Fruit fly (Drosophila melanogaster) whole organism, embryonic: Measurements from ENCODE around the gene CG33784.

Experiments
- Adf1 ChIP-seq: fragments of 200-800 bp; sonication (Bioruptor generic); IDR thresholded peaks from 2 replicates; pipeline ENCODE4 v1.3.6; 2022; ENCODE audit warnings: missing biosample characterization, missing genetic modification characterization
- Atf6 ChIP-seq: fragments of 200-800 bp; sonication (Bioruptor generic); IDR thresholded peaks from 2 replicates; pipeline ENCODE4 v1.3.6; 2022; ENCODE audit warnings: missing biosample characterization, missing genetic modification characterization
- Awh ChIP-seq: fragments of 200-800 bp; sonication (Bioruptor generic); IDR thresholded peaks from 2 replicates; pipeline ENCODE4, ENCODE4 v1.3.6; 2022; ENCODE audit warnings: missing biosample characterization, missing genetic modification characterization
- CG12236 ChIP-seq: fragments of 200-800 bp; sonication (Bioruptor generic); optimal IDR thresholded peaks from 2 replicates; lab custom pipeline; 2016; ENCODE audit warnings: missing biosample characterization, missing genetic modification characterization
- CG12659 ChIP-seq: fragments of 200-800 bp; sonication (Bioruptor generic); optimal IDR thresholded peaks from 3 replicates; lab custom pipeline; 2017; ENCODE audit warnings: mild to moderate bottlenecking, missing biosample characterization, missing genetic modification reagents, missing genetic modification characterization
- CG12769 ChIP-seq: fragments of 200-800 bp; sonication (Bioruptor generic); optimal IDR thresholded peaks from 2 replicates; lab custom pipeline; 2019; ENCODE audit warnings: missing biosample characterization, mild to moderate bottlenecking, missing genetic modification characterization, moderate library complexity
- CG15011 ChIP-seq: fragments of 200-800 bp; sonication (Bioruptor generic); optimal IDR thresholded peaks from 3 replicates; lab custom pipeline; 2018; ENCODE audit warnings: missing biosample characterization, mild to moderate bottlenecking, missing genetic modification characterization
- CG15269 ChIP-seq: fragments of 200-800 bp; sonication (Bioruptor generic); optimal IDR thresholded peaks from 2 replicates; lab custom pipeline; 2018; ENCODE audit warnings: missing biosample characterization, mild to moderate bottlenecking, missing genetic modification characterization, moderate library complexity
- CG16863 ChIP-seq: fragments of 200-800 bp; sonication (Bioruptor generic); optimal IDR thresholded peaks from 3 replicates; lab custom pipeline; 2016; ENCODE audit warnings: missing biosample characterization, missing genetic modification characterization
- CG17385 ChIP-seq: fragments of 200-800 bp; sonication (Bioruptor generic); optimal IDR thresholded peaks from 3 replicates; lab custom pipeline; 2018; ENCODE audit warnings: missing biosample characterization, mild to moderate bottlenecking, missing genetic modification characterization
- CG5245 ChIP-seq: fragments of 200-800 bp; sonication (Bioruptor generic); optimal IDR thresholded peaks from 3 replicates; lab custom pipeline; 2016; ENCODE audit warnings: missing biosample characterization, missing genetic modification characterization
- CG6254 ChIP-seq: fragments of 200-800 bp; sonication (Bioruptor generic); optimal IDR thresholded peaks from 3 replicates; lab custom pipeline; 2017; ENCODE audit warnings: mild to moderate bottlenecking, missing biosample characterization, missing genetic modification reagents, missing genetic modification characterization
- CG7271 ChIP-seq: fragments of 200-800 bp; sonication (Bioruptor generic); optimal IDR thresholded peaks from 2 replicates; lab custom pipeline; 2018; ENCODE audit warnings: missing biosample characterization, mild to moderate bottlenecking, missing genetic modification characterization, moderate library complexity
- CG8478 ChIP-seq: fragments of >200 bp; optimal IDR thresholded peaks from 2 replicates; lab custom pipeline; 2018
- CTCF ChIP-seq: fragments of 200-800 bp; sonication (Bioruptor generic); optimal IDR thresholded peaks from 2 replicates; lab custom pipeline; 2017; ENCODE audit warnings: missing biosample characterization, mild to moderate bottlenecking, missing genetic modification characterization, moderate library complexity
- Dref ChIP-seq: fragments of 200-800 bp; sonication (Bioruptor generic); IDR thresholded peaks from 2 replicates; pipeline ENCODE4 v1.3.6; 2022; ENCODE audit warnings: missing biosample characterization, missing genetic modification characterization
- Hr51 ChIP-seq, 2 experiments: fragments of 200-800 bp; sonication (Bioruptor generic); optimal IDR thresholded peaks; 2 replicates in 1 of 2; 3 replicates in 1 of 2; lab custom pipeline; 2016 to 2018; ENCODE audit warnings: missing biosample characterization in 2 of 2, missing genetic modification characterization in 2 of 2, mild to moderate bottlenecking in 1 of 2, moderate library complexity in 1 of 2
- Kr ChIP-seq: fragments of 200-800 bp; sonication (Bioruptor generic); optimal IDR thresholded peaks from 2 replicates; lab custom pipeline; 2017; ENCODE audit warnings: missing biosample characterization, mild to moderate bottlenecking, missing genetic modification characterization
- MESR4 ChIP-seq: fragments of 200-800 bp; sonication (Bioruptor generic); optimal IDR thresholded peaks from 2 replicates; lab custom pipeline; 2018; ENCODE audit warnings: missing biosample characterization, mild to moderate bottlenecking, missing genetic modification characterization, moderate library complexity
- Med ChIP-seq: fragments of 200-800 bp; sonication (Bioruptor generic); peaks from one replicate; lab custom pipeline; 2016; ENCODE audit warnings: missing biosample characterization, missing genetic modification characterization, mild to moderate bottlenecking, inconsistent platforms, moderate library complexity
- Myb ChIP-seq: fragments of 200-800 bp; sonication (Bioruptor generic); optimal IDR thresholded peaks from 2 replicates; lab custom pipeline; 2016; ENCODE audit warnings: missing biosample characterization, missing genetic modification characterization
- NC2α ChIP-seq: fragments of 200-800 bp; sonication (Bioruptor generic); optimal IDR thresholded peaks from 2 replicates; lab custom pipeline; 2016; ENCODE audit warnings: missing biosample characterization, missing genetic modification characterization
- Neu2 ChIP-seq: fragments of 200-800 bp; sonication (Bioruptor generic); optimal IDR thresholded peaks from 3 replicates; lab custom pipeline; 2016; ENCODE audit warnings: missing biosample characterization, missing genetic modification characterization, borderline replicate concordance
- Nf-YB ChIP-seq: fragments of 200-800 bp; sonication (Bioruptor generic); optimal IDR thresholded peaks from 3 replicates; lab custom pipeline; 2019; ENCODE audit warnings: missing biosample characterization, mild to moderate bottlenecking, missing genetic modification characterization, moderate library complexity
- Ptx1 ChIP-seq: fragments of 200-800 bp; sonication (Bioruptor generic); IDR thresholded peaks from 2 replicates; pipeline ENCODE4 v1.3.6; 2022; ENCODE audit warnings: missing biosample characterization, missing genetic modification characterization
- Six4 ChIP-seq: fragments of 200-800 bp; sonication (Bioruptor generic); optimal IDR thresholded peaks from 2 replicates; lab custom pipeline; 2016; ENCODE audit warnings: missing biosample characterization, missing genetic modification characterization
- cad ChIP-seq: fragments of >200 bp; optimal IDR thresholded peaks from 2 replicates; lab custom pipeline; 2017; ENCODE audit warnings: missing biosample characterization, missing genetic modification characterization
- cas ChIP-seq: fragments of 200-800 bp; sonication (Bioruptor generic); IDR thresholded peaks from 2 replicates; pipeline ENCODE4 v1.3.6; 2022; ENCODE audit warnings: missing biosample characterization, missing genetic modification characterization
- cg ChIP-seq: fragments of 200-800 bp; sonication (Bioruptor generic); optimal IDR thresholded peaks from 3 replicates; lab custom pipeline; 2019; ENCODE audit warnings: missing biosample characterization, mild to moderate bottlenecking, missing genetic modification characterization, moderate library complexity
- ci ChIP-seq: fragments of 200-800 bp; sonication (Bioruptor generic); IDR thresholded peaks from 3 replicates; pipeline ENCODE4 v1.3.6; 2022; ENCODE audit warnings: missing biosample characterization, missing genetic modification characterization
- crol ChIP-seq: fragments of 200-800 bp; sonication (Bioruptor generic); IDR thresholded peaks from 2 replicates; pipeline ENCODE4 v1.3.6; 2022; ENCODE audit warnings: missing biosample characterization, missing genetic modification characterization
- dan ChIP-seq: fragments of 200-800 bp; sonication (Bioruptor generic); IDR thresholded peaks from 2 replicates; pipeline ENCODE4 v1.3.6; 2022; ENCODE audit warnings: missing biosample characterization, missing genetic modification characterization
- hbn ChIP-seq: fragments of 200-800 bp; sonication (Bioruptor generic); IDR thresholded peaks from 2 replicates; pipeline ENCODE4 v1.3.6; 2022; ENCODE audit warnings: missing biosample characterization, missing genetic modification characterization; ENCODE audit not compliant: partially characterized antibody
- nerfin-2 ChIP-seq: fragments of 200-800 bp; sonication (Bioruptor generic); IDR thresholded peaks from 2 replicates; pipeline ENCODE4 v1.3.6; 2022; ENCODE audit warnings: missing biosample characterization, missing genetic modification characterization; ENCODE audit not compliant: partially characterized antibody
- otp ChIP-seq: fragments of 200-800 bp; sonication (Bioruptor generic); IDR thresholded peaks from 3 replicates; pipeline ENCODE4, ENCODE4 v1.3.6; 2022; ENCODE audit warnings: missing biosample characterization, missing genetic modification characterization
- pan ChIP-seq, 4 experiments: fragments of >200 bp in 3 of 4; fragments of 200-800 bp in 1 of 4; sonication (Bioruptor generic) in 1 of 4; optimal IDR thresholded peaks in 3 of 4; IDR thresholded peaks in 1 of 4; 2 replicates each; pipeline versions ENCODE4 v1.3.6 to Lab custom; 2017 to 2022; ENCODE audit warnings: missing biosample characterization in 2 of 4, missing genetic modification characterization in 2 of 4, mixed read lengths in 1 of 4
- peb ChIP-seq: fragments of 200-800 bp; sonication (Bioruptor generic); IDR thresholded peaks from 2 replicates; pipeline ENCODE4 v1.3.6; 2022; ENCODE audit warnings: missing biosample characterization, missing genetic modification characterization
- pros ChIP-seq: fragments of 200-800 bp; sonication (Bioruptor generic); optimal IDR thresholded peaks from 3 replicates; lab custom pipeline; 2019; ENCODE audit warnings: missing biosample characterization, mild to moderate bottlenecking, missing genetic modification characterization, moderate library complexity
- schlank ChIP-seq: fragments of 200-800 bp; sonication (Bioruptor generic); optimal IDR thresholded peaks from 2 replicates; lab custom pipeline; 2018; ENCODE audit warnings: missing biosample characterization, mild to moderate bottlenecking, missing genetic modification characterization
- sens ChIP-seq: fragments of 200-800 bp; sonication (Bioruptor generic); peaks from one replicate; lab custom pipeline; 2016; ENCODE audit warnings: missing biosample characterization, missing genetic modification characterization
- tgo ChIP-seq: fragments of 200-800 bp; sonication (Bioruptor generic); IDR thresholded peaks from 3 replicates; pipeline ENCODE4 v1.3.6; 2022; ENCODE audit warnings: missing biosample characterization, missing genetic modification characterization
- tin ChIP-seq: fragments of 200-800 bp; sonication (Bioruptor generic); optimal IDR thresholded peaks from 3 replicates; lab custom pipeline; 2016; ENCODE audit warnings: missing biosample characterization, missing genetic modification characterization
- ttk ChIP-seq: fragments of 200-800 bp; sonication (Bioruptor generic); IDR thresholded peaks from 2 replicates; pipeline ENCODE4 v2.1.2; 2022; ENCODE audit warnings: missing biosample characterization, missing genetic modification characterization
- vvl ChIP-seq: fragments of 200-800 bp; sonication (Bioruptor generic); IDR thresholded peaks from 2 replicates; pipeline ENCODE4 v1.3.6; 2022; ENCODE audit warnings: missing biosample characterization, missing genetic modification characterization
- wdn ChIP-seq: fragments of 200-800 bp; sonication (Bioruptor generic); IDR thresholded peaks from 2 replicates; pipeline ENCODE4 v1.3.6; 2022; ENCODE audit warnings: missing biosample characterization, missing genetic modification characterization
- z ChIP-seq: fragments of 200-800 bp; sonication (Bioruptor generic); IDR thresholded peaks from 3 replicates; pipeline ENCODE4 v1.3.6; 2022; ENCODE audit warnings: missing biosample characterization, missing genetic modification characterization
- zf30C ChIP-seq: fragments of 200-800 bp; sonication (Bioruptor generic); optimal IDR thresholded peaks from 3 replicates; lab custom pipeline; 2018; ENCODE audit warnings: missing biosample characterization, mild to moderate bottlenecking, missing genetic modification characterization

Gene CG33784

DNA sequence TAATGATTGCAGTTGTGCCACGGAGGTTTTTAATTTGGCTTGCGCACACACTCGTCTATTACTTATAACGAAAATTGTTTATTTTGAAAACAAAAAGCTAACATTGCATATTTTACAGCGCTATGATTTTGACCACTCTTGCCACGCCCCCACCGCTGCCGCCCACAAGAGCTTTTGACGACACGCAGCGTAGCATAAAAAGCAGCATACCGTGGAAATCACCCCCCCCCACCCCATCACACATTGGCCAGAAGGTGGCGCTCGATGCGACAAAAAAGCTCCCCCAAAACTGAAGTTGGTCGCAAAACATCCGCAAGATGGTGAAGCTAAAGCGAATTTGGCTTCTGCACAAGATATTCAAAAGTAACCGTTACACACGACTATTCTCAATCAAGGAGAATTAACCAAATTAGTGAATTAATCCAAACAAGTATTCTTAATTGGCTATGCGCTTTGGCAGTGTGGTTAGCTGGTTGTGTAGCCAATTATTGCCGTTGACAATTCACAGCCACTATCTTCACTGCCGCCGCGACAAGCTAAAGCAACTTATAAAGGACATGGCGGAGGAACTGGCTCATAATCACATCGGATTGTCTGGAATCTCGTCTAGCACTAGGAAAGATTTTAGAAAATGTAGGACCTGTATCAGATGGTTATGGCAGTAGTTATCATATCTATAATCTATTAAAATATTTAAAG lies 32.9 kb downstream of the CG33784 start (continued):
- TF ChIP-seq hbn (GFP tag; lab: Robert Waterston, UW) (0 out of 2 replicates have a peak, but pooled peaks have one; percentile 17), tgo (GFP tag; lab: Robert Waterston, UW) (peak; percentile 43; the same call in 1 of the 3 replicates), Adf1 (peak; percentile 32; the same call in 1 of the 2 replicates), Six4 (peak; percentile 33), tin (GFP tag; lab: Kevin White, UChicago) (peak; percentile 52), Dref (GFP tag; lab: Robert Waterston, UW) (no peak), Awh (GFP tag; lab: Robert Waterston, UW) (0 out of 2 replicates have a peak, but pooled peaks have one; percentile 16), CG16863 (GFP tag; lab: Kevin White, UChicago) (no peak), CG15011 (GFP tag; lab: Kevin White, UChicago) (no peak), dan (GFP tag; lab: Robert Waterston, UW) (no peak), pros (GFP tag; lab: Kevin White, UChicago) (no peak), CTCF (GFP tag; lab: Kevin White, UChicago) (peak; percentile 99), MESR4 (GFP tag; lab: Kevin White, UChicago) (no peak), Myb (GFP tag; lab: Kevin White, UChicago) (peak; percentile 99), CG12769 (tag; lab: Kevin White, UChicago) (peak; percentile 55), ci (GFP tag; lab: Robert Waterston, UW) (peak; percentile 81)

DNA sequence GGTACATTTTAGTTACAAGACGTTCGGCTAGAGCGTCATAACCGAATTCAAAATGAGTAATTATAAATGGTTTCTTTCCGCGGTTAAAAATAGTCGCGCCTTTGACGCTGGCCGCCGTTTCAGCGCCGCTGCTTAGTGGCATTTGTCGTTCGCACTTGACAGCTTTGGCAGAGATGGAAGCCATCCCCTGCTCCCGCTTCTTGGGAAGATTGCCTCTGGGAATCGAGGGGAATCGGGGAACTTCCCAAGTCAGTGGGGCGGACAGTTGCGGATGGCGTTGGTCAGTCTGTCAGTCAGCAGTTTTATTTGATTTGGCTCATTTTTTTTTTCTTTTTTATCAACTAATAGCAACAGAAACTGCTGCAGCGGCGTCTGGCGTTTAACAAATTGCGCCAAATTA lies 39.1 kb downstream of the CG33784 start:
- TF ChIP-seq NC2α: no peak
- no peak for TF ChIP-seq Hr51 (GFP tag; optimal IDR thresholded peaks at IDR 0.05; lab: Kevin White, UChicago)
- TF ChIP-seq CG8478 (lab: Kevin White, UChicago): no peak
- TF ChIP-seq Neu2 (GFP tag; lab: Kevin White, UChicago): no peak
- no peak for TF ChIP-seq Ptx1
- TF ChIP-seq CG12659: no peak
- no peak for TF ChIP-seq cas (GFP tag; lab: Robert Waterston, UW)
- TF ChIP-seq ci (GFP tag; lab: Robert Waterston, UW): 0 out of 3 replicates have a peak, but pooled peaks have one; percentile 15
- TF ChIP-seq CG7271: no peak
- 0 out of 2 replicates have a peak, but pooled peaks have one; percentile 22 for TF ChIP-seq crol
- TF ChIP-seq zf30C: no peak
- TF ChIP-seq sens (GFP tag; lab: Kevin White, UChicago): peak; percentile 64
- TF ChIP-seq peb (GFP tag; lab: Robert Waterston, UW): no peak
- no peak for TF ChIP-seq CG15269 (tag; lab: Kevin White, UChicago)
- no peak for TF ChIP-seq schlank (tag; lab: Kevin White, UChicago)
- TF ChIP-seq pan (optimal IDR thresholded peaks at IDR 0.05; lab: Kevin White, UChicago): no peak
- TF ChIP-seq pan (GFP tag; optimal IDR thresholded peaks at IDR 0.05 in 1 of 2, IDR thresholded peaks at IDR 0.05 in 1 of 2): no peak
- TF ChIP-seq CG12769 (tag; lab: Kevin White, UChicago): peak; percentile 58
- no peak for TF ChIP-seq cad (GFP tag; lab: Kevin White, UChicago)
- TF ChIP-seq, all 482 proteins: peak for 4

DNA sequence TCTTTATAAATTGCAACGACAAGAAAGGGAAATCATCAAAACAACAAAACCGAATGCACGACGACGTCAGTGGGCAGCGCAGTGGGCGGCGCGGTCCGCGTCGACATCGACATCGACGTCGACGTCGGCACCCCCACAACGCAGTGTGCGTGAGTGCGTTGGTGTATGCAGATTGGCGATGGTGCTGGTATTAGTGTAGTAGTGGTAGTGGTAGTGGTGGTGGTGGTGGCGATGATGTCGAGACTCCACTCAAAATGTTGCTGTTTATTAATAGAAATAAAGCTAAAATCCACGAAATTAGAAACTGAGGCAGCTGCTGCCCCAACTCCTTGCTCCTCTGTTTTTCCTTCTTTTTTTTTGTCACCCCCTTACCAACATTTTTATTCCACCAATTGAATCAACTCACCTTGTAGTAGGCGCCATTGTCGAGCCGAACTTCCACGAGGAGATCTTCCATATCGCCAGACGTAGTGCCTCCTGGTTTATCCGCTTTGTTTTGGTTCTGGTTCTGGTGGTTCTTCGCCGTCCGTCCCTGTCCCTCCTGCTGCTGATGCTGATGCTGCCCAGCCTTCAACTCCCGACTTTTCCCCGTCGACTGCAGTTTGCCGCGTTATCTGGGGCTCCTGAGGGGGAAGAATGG lies 40.7 kb downstream of the CG33784 start:
- TF ChIP-seq cg (GFP tag; lab: Kevin White, UChicago) (peak; percentile 91), wdn (GFP tag; lab: Robert Waterston, UW) (0 out of 2 replicates have a peak, but pooled peaks have one; percentile 9), nerfin-2 (0 out of 2 replicates have a peak, but pooled peaks have one; percentile 27), ttk (GFP tag; lab: Robert Waterston, UW) (no peak), otp (GFP tag; lab: Robert Waterston, UW) (no peak), vvl (GFP tag; lab: Robert Waterston, UW) (0 out of 2 replicates have a peak, but pooled peaks have one; percentile 15), CG17385 (GFP tag; lab: Kevin White, UChicago) (peak; percentile 37), Hr51 (GFP tag; optimal IDR thresholded peaks at IDR 0.05; lab: Kevin White, UChicago) (no peak), Atf6 (GFP tag; lab: Robert Waterston, UW) (no peak), Awh (GFP tag; lab: Robert Waterston, UW) (no peak), Six4 (no peak), z (GFP tag; lab: Robert Waterston, UW) (peak; percentile 82), Med (GFP tag; lab: Kevin White, UChicago) (peak; percentile 64), CG6254 (GFP tag; lab: Kevin White, UChicago) (no peak), CG12236 (no peak), CG5245 (GFP tag; lab: Kevin White, UChicago) (no peak), Nf-YB (GFP tag; lab: Kevin White, UChicago) (peak; percentile 56), Kr (GFP tag; lab: Kevin White, UChicago) (no peak)
